Fruit fly (Drosophila melanogaster) whole organism, embryonic: ENCODE measurements around the gene Mpcp2.
A peak's percentile ranks its signal among the peaks of the same experiment; 100 is the strongest.

ENCODE experiments used
- BtbVII ChIP-seq: fragments of 200-800 bp; sonication (Bioruptor generic); optimal IDR thresholded peaks from 3 replicates; lab custom pipeline; 2017; ENCODE audit warnings: missing biosample characterization, mild to moderate bottlenecking, missing genetic modification characterization
- CG10321 ChIP-seq: fragments of 200-800 bp; sonication (Bioruptor generic); IDR thresholded peaks from 2 replicates; pipeline ENCODE4 v1.3.6; 2022; ENCODE audit warnings: missing biosample characterization, missing genetic modification characterization
- CG13894 ChIP-seq: fragments of 200-800 bp; sonication (Bioruptor generic); optimal IDR thresholded peaks from 3 replicates; lab custom pipeline; 2018; ENCODE audit warnings: missing biosample characterization, mild to moderate bottlenecking, missing genetic modification characterization, moderate library complexity
- CG1832 ChIP-seq: fragments of 200-800 bp; sonication (Bioruptor generic); optimal IDR thresholded peaks from 2 replicates; lab custom pipeline; 2017; ENCODE audit warnings: missing biosample characterization, mild to moderate bottlenecking, missing genetic modification characterization, inconsistent platforms
- CG2199 ChIP-seq: fragments of 200-800 bp; sonication (Bioruptor generic); IDR thresholded peaks from 3 replicates; pipeline ENCODE4 v1.3.6; 2022; ENCODE audit warnings: missing biosample characterization, missing genetic modification characterization
- CG2678 ChIP-seq: fragments of 200-800 bp; sonication (Bioruptor generic); optimal IDR thresholded peaks from 3 replicates; lab custom pipeline; 2019; ENCODE audit warnings: missing biosample characterization, mild to moderate bottlenecking, missing genetic modification characterization, moderate library complexity
- CG5953 ChIP-seq: fragments of 200-800 bp; sonication (Bioruptor generic); IDR thresholded peaks from 2 replicates; pipeline ENCODE4 v1.3.6; 2022; ENCODE audit warnings: missing biosample characterization, missing genetic modification characterization
- CG6272 ChIP-seq: fragments of 200-800 bp; sonication (Bioruptor generic); IDR thresholded peaks from 2 replicates; pipeline ENCODE4 v1.3.6; 2022; ENCODE audit warnings: missing biosample characterization, missing genetic modification characterization
- CG6654 ChIP-seq: fragments of 200-800 bp; sonication (Bioruptor generic); optimal IDR thresholded peaks from 2 replicates; lab custom pipeline; 2017; ENCODE audit warnings: missing biosample characterization, mild to moderate bottlenecking, missing genetic modification characterization
- CG7556 ChIP-seq: fragments of 200-800 bp; sonication (Bioruptor generic); optimal IDR thresholded peaks from 2 replicates; lab custom pipeline; 2017; ENCODE audit warnings: missing biosample characterization, mild to moderate bottlenecking, missing genetic modification characterization
- CG8388 ChIP-seq: fragments of 200-800 bp; sonication (Bioruptor generic); optimal IDR thresholded peaks from 2 replicates; lab custom pipeline; 2019; ENCODE audit warnings: missing biosample characterization, mild to moderate bottlenecking, missing genetic modification characterization, moderate library complexity
- Ets65A ChIP-seq: fragments of 200-800 bp; sonication (Bioruptor generic); peaks from one replicate; lab custom pipeline; 2016; ENCODE audit warnings: missing biosample characterization, missing genetic modification characterization
- MESR4 ChIP-seq: fragments of 200-800 bp; sonication (Bioruptor generic); optimal IDR thresholded peaks from 2 replicates; lab custom pipeline; 2018; ENCODE audit warnings: missing biosample characterization, mild to moderate bottlenecking, missing genetic modification characterization, moderate library complexity
- Med ChIP-seq: fragments of 200-800 bp; sonication (Bioruptor generic); peaks from one replicate; lab custom pipeline; 2016; ENCODE audit warnings: missing biosample characterization, missing genetic modification characterization, mild to moderate bottlenecking, inconsistent platforms, moderate library complexity
- Mes4 ChIP-seq: fragments of 200-800 bp; sonication (Bioruptor generic); optimal IDR thresholded peaks from 2 replicates; lab custom pipeline; 2016; ENCODE audit warnings: missing biosample characterization, missing genetic modification characterization
- Nf-YA ChIP-seq: fragments of 200-800 bp; sonication (Bioruptor generic); IDR thresholded peaks from 2 replicates; pipeline ENCODE4 v1.3.6; 2022; ENCODE audit warnings: missing biosample characterization, missing genetic modification characterization
- Nf-YB ChIP-seq: fragments of 200-800 bp; sonication (Bioruptor generic); optimal IDR thresholded peaks from 3 replicates; lab custom pipeline; 2019; ENCODE audit warnings: missing biosample characterization, mild to moderate bottlenecking, missing genetic modification characterization, moderate library complexity
- Nf-YC ChIP-seq: fragments of 200-800 bp; optimal IDR thresholded peaks from 3 replicates; lab custom pipeline; 2019; ENCODE audit warnings: missing biosample characterization, mild to moderate bottlenecking, missing genetic modification characterization, moderate library complexity
- Sox100B ChIP-seq: fragments of 200-800 bp; sonication (Bioruptor generic); optimal IDR thresholded peaks from 3 replicates; lab custom pipeline; 2018; ENCODE audit warnings: missing biosample characterization, mild to moderate bottlenecking, missing genetic modification characterization
- Stat92E ChIP-seq, 3 experiments: fragments of >200 bp in 2 of 3; fragments of 200-800 bp in 1 of 3; sonication (Bioruptor generic) in 1 of 3; optimal IDR thresholded peaks; 2 replicates each; lab custom pipeline; 2017 to 2019; ENCODE audit warnings: missing biosample characterization in 3 of 3, missing genetic modification characterization in 3 of 3, mild to moderate bottlenecking in 1 of 3, moderate library complexity in 1 of 3
- Taf1 ChIP-seq: fragments of 200-800 bp; sonication (Bioruptor generic); IDR thresholded peaks from 2 replicates; pipeline ENCODE4 v1.3.6; 2022; ENCODE audit warnings: missing biosample characterization, missing genetic modification characterization
- abd-A ChIP-seq: fragments of 200-800 bp; sonication (Bioruptor generic); optimal IDR thresholded peaks from 3 replicates; lab custom pipeline; 2019; ENCODE audit warnings: missing biosample characterization, mild to moderate bottlenecking, missing genetic modification characterization, moderate library complexity
- bbx ChIP-seq: fragments of 200-800 bp; sonication (Bioruptor generic); IDR thresholded peaks from 2 replicates; pipeline ENCODE4 v1.3.6; 2022; ENCODE audit warnings: missing biosample characterization, missing genetic modification characterization; ENCODE audit not compliant: partially characterized antibody
- btn ChIP-seq: fragments of 200-800 bp; sonication (Bioruptor generic); optimal IDR thresholded peaks from 2 replicates; lab custom pipeline; 2016; ENCODE audit warnings: missing biosample characterization, missing genetic modification characterization
- ewg ChIP-seq: fragments of 200-800 bp; sonication (Bioruptor generic); optimal IDR thresholded peaks from 3 replicates; lab custom pipeline; 2017; ENCODE audit warnings: mild to moderate bottlenecking, missing biosample characterization, missing genetic modification reagents, missing genetic modification characterization
- eyg ChIP-seq: fragments of 200-800 bp; sonication (Bioruptor generic); optimal IDR thresholded peaks from 3 replicates; lab custom pipeline; 2016; ENCODE audit warnings: missing biosample characterization, missing genetic modification characterization
- gro ChIP-seq: fragments of 200-800 bp; sonication (Bioruptor generic); optimal IDR thresholded peaks from 2 replicates; lab custom pipeline; 2016; ENCODE audit warnings: missing biosample characterization, missing genetic modification characterization
- lab ChIP-seq: fragments of 200-800 bp; sonication (Bioruptor generic); optimal IDR thresholded peaks from 3 replicates; lab custom pipeline; 2017; ENCODE audit warnings: missing biosample characterization, missing genetic modification characterization, mild to moderate bottlenecking, moderate library complexity, missing genetic modification reagents
- nerfin-1 ChIP-seq: fragments of 200-800 bp; sonication (Bioruptor generic); optimal IDR thresholded peaks from 3 replicates; lab custom pipeline; 2019; ENCODE audit warnings: missing biosample characterization, mild to moderate bottlenecking, missing genetic modification characterization, moderate library complexity
- nmo ChIP-seq: fragments of 200-800 bp; sonication (Bioruptor generic); optimal IDR thresholded peaks from 2 replicates; lab custom pipeline; 2018; ENCODE audit warnings: missing biosample characterization, mild to moderate bottlenecking, missing genetic modification characterization, moderate library complexity
- odd ChIP-seq: fragments of 200-800 bp; sonication (Bioruptor generic); optimal IDR thresholded peaks from 2 replicates; lab custom pipeline; 2017; ENCODE audit warnings: missing biosample characterization, mild to moderate bottlenecking, missing genetic modification characterization
- onecut ChIP-seq: fragments of 200-800 bp; sonication (Bioruptor generic); IDR thresholded peaks from 2 replicates; pipeline ENCODE4 v1.3.6; 2022; ENCODE audit warnings: missing biosample characterization, missing genetic modification characterization
- peb ChIP-seq: fragments of 200-800 bp; sonication (Bioruptor generic); IDR thresholded peaks from 2 replicates; pipeline ENCODE4 v1.3.6; 2022; ENCODE audit warnings: missing biosample characterization, missing genetic modification characterization
- pfk ChIP-seq: fragments of 200-800 bp; sonication (Bioruptor generic); optimal IDR thresholded peaks from 2 replicates; lab custom pipeline; 2018; ENCODE audit warnings: missing biosample characterization, mild to moderate bottlenecking, missing genetic modification characterization, moderate library complexity
- sc ChIP-seq, 3 experiments: fragments of >200 bp in 2 of 3; fragments of 200-800 bp in 1 of 3; sonication (Bioruptor generic) in 1 of 3; optimal IDR thresholded peaks; 2 replicates in 2 of 3; 3 replicates in 1 of 3; lab custom pipeline; 2017; ENCODE audit warnings: mild to moderate bottlenecking in 1 of 3, missing biosample characterization in 1 of 3, missing genetic modification characterization in 1 of 3, missing genetic modification reagents in 1 of 3
- seq ChIP-seq: fragments of 200-800 bp; sonication (Bioruptor generic); IDR thresholded peaks from 2 replicates; pipeline ENCODE4 v1.3.6; 2022; ENCODE audit warnings: missing biosample characterization, missing genetic modification characterization
- so ChIP-seq: fragments of 200-800 bp; sonication (Bioruptor generic); IDR thresholded peaks from 3 replicates; pipeline ENCODE4 v1.3.6; 2022; ENCODE audit warnings: missing biosample characterization, missing genetic modification characterization
- tll ChIP-seq, 2 experiments: fragments of 200-800 bp in 1 of 2; fragments of >200 bp in 1 of 2; sonication (Bioruptor generic) in 1 of 2; optimal IDR thresholded peaks; 2 replicates each; lab custom pipeline; 2017 to 2019; ENCODE audit warnings: missing biosample characterization in 2 of 2, missing genetic modification characterization in 2 of 2, mild to moderate bottlenecking in 1 of 2, moderate library complexity in 1 of 2
- trh ChIP-seq: fragments of 200-800 bp; sonication (Bioruptor generic); optimal IDR thresholded peaks from 2 replicates; lab custom pipeline; 2016; ENCODE audit warnings: missing biosample characterization, missing genetic modification characterization
- vvl ChIP-seq: fragments of 200-800 bp; sonication (Bioruptor generic); IDR thresholded peaks from 2 replicates; pipeline ENCODE4 v1.3.6; 2022; ENCODE audit warnings: missing biosample characterization, missing genetic modification characterization
- wdn ChIP-seq: fragments of 200-800 bp; sonication (Bioruptor generic); IDR thresholded peaks from 2 replicates; pipeline ENCODE4 v1.3.6; 2022; ENCODE audit warnings: missing biosample characterization, missing genetic modification characterization
- z ChIP-seq: fragments of 200-800 bp; sonication (Bioruptor generic); IDR thresholded peaks from 3 replicates; pipeline ENCODE4 v1.3.6; 2022; ENCODE audit warnings: missing biosample characterization, missing genetic modification characterization

Gene Mpcp2

DNA sequence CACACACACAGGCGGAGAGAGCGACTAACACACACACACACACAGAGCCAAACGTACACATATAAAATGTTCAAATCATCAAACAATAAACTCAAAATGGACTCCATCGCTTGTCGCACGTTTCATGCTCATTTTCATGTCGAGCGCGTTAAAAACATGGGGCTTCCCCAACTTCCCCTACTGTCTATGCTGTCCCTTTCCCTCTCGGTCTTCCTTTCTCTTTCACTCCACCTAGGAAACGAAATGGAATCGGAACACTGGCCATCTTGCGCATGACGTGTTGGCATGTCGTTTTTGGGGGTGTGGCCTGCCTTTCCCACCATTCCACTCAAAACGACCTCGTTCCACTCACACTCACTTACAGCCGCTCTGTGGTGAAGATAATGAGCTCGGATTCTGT lies 41.4 kb downstream of the Mpcp2 start (continued):
- no peak for TF ChIP-seq trh

DNA sequence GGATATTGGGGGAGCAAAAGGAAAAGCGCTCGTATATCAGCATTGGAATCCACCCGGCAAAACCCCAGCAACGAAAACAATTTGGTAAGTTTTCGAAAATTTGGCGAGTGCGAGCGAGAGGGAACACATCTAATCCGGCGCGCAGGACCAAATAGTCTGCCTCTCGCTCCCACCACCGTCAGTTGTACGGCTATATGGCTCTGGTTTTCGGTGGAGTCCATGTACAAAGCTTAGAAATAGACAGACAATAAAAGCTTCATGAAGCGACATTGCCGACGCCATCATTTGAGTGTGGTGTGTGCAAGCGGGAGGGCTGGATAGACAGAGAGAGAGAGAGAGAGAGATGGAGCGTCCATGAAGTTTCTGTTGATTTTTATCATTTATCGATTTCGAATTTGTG lies 42.8 kb downstream of the Mpcp2 start:
- peak; percentile 73; the same call in 2 of the 3 replicates for TF ChIP-seq z (GFP tag; lab: Robert Waterston, UW)
- peak; percentile 91 for TF ChIP-seq abd-A (tag; lab: Kevin White, UChicago)
- no peak for TF ChIP-seq CG8388 (GFP tag; lab: Kevin White, UChicago)
- peak; percentile 74 for TF ChIP-seq onecut (GFP tag; lab: Robert Waterston, UW)
- TF ChIP-seq Med, result no peak
- TF ChIP-seq Mes4, result no peak
- TF ChIP-seq CG1832 (GFP tag; lab: Kevin White, UChicago), result peak; percentile 63
- TF ChIP-seq Sox100B (GFP tag; lab: Kevin White, UChicago), result no peak
- peak; percentile 38; the same call in 1 of the 2 replicates for TF ChIP-seq bbx (GFP tag; lab: Robert Waterston, UW)
- peak; percentile 92 for TF ChIP-seq ewg
- TF ChIP-seq vvl (GFP tag; lab: Robert Waterston, UW), result no peak
- no peak for TF ChIP-seq CG13894 (tag; lab: Kevin White, UChicago)
- TF ChIP-seq seq (GFP tag; lab: Robert Waterston, UW), result 0 out of 2 replicates have a peak, but pooled peaks have one; percentile 35
- TF ChIP-seq pfk, result peak; percentile 43
- no peak for TF ChIP-seq lab
- TF ChIP-seq CG5953 (GFP tag; lab: Robert Waterston, UW), result no peak
- no peak for TF ChIP-seq CG2678 (tag; lab: Kevin White, UChicago)
- TF ChIP-seq nerfin-1 (tag; lab: Kevin White, UChicago), result peak; percentile 47
- TF ChIP-seq wdn, result no peak
- no peak for TF ChIP-seq sc (optimal IDR thresholded peaks at IDR 0.05; lab: Kevin White, UChicago)
- no peak for TF ChIP-seq sc (GFP tag; optimal IDR thresholded peaks at IDR 0.05; lab: Kevin White, UChicago)
- no peak for TF ChIP-seq CG6272 (GFP tag; lab: Robert Waterston, UW)
- TF ChIP-seq eyg (GFP tag; lab: Kevin White, UChicago), result no peak
- TF ChIP-seq MESR4 (GFP tag; lab: Kevin White, UChicago), result no peak
- TF ChIP-seq Nf-YC (tag; lab: Kevin White, UChicago), result peak; percentile 90
- peak; percentile 65 for TF ChIP-seq Nf-YB
- no peak for TF ChIP-seq Nf-YA
- no peak for TF ChIP-seq gro
- TF ChIP-seq btn, result no peak
- TF ChIP-seq CG6654 (GFP tag; lab: Kevin White, UChicago), result no peak
- no peak for TF ChIP-seq so (GFP tag; lab: Robert Waterston, UW)
- peak; percentile 69 for TF ChIP-seq CG10321 (GFP tag; lab: Robert Waterston, UW)
- TF ChIP-seq nmo (GFP tag; lab: Kevin White, UChicago), result no peak
- TF ChIP-seq Stat92E (GFP tag; optimal IDR thresholded peaks at IDR 0.05; lab: Kevin White, UChicago), result no peak
- TF ChIP-seq BtbVII, result no peak
- TF ChIP-seq, all 482 proteins: peak for 12

DNA sequence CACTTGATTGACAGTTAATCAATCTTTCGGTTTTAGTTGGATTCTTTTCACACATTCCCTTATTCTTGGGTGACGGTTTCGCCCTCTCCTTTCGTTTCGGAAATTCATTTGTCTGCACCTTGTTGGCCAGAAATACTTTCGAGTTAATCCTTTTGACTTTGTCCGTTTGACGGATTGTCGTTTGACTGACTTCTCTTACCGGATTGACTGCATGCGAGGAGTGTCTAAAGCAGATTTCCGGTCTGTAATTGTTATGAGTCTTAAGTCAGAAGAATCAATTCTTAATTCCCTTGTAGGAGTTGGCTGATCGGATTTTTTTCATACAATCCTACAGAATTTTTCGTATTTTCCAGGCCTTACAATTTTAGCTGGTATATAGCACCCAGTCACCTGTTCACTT lies 45.3 kb downstream of the Mpcp2 start:
- TF ChIP-seq peb (GFP tag; lab: Robert Waterston, UW) (no peak), Ets65A (peak; percentile 85), Taf1 (GFP tag; lab: Robert Waterston, UW) (no peak), tll (GFP tag; optimal IDR thresholded peaks at IDR 0.05; lab: Kevin White, UChicago) (peak in 1 of 2 experiments; percentile 96), CG2199 (GFP tag; lab: Robert Waterston, UW) (no peak), odd (no peak), CG7556 (GFP tag; lab: Kevin White, UChicago) (no peak)
